Worm (Caenorhabditis elegans) whole organism, young adult: ENCODE data around the gene W08G11.3.
A peak's percentile ranks its signal among the peaks of the same experiment; 100 is the strongest.

ENCODE experiments used
- B0019.2 ChIP-seq: fragments of 200-800 bp; sonication (Bioruptor generic); conservative IDR thresholded peaks from 2 replicates; pipeline ENCODE4 v1.3.6; 2022; ENCODE audit warnings: missing genetic modification reagents, missing genetic modification characterization, missing compliant biosample characterization
- B0261.1 ChIP-seq: sonication (generic microtip); optimal IDR thresholded peaks from 2 replicates; lab custom pipeline; 2016; ENCODE audit warnings: mild to moderate bottlenecking, missing genetic modification characterization, moderate library complexity, missing compliant biosample characterization
- B0336.3 ChIP-seq: fragments of 200-800 bp; sonication (Bioruptor generic); IDR thresholded peaks from 2 replicates; pipeline ENCODE4 v1.3.6; 2022; ENCODE audit warnings: missing genetic modification characterization, missing compliant biosample characterization
- C17E4.6 ChIP-seq: fragments of 200-800 bp; sonication (Bioruptor generic); IDR thresholded peaks from 2 replicates; pipeline ENCODE4 v1.3.6; 2022; ENCODE audit warnings: missing genetic modification reagents, missing genetic modification characterization, missing compliant biosample characterization
- F10E7.11 ChIP-seq: sonication (generic microtip); optimal IDR thresholded peaks from 2 replicates; lab custom pipeline; 2017; ENCODE audit warnings: mild to moderate bottlenecking, missing genetic modification characterization, moderate library complexity, missing compliant biosample characterization
- F22D6.2 ChIP-seq: sonication (generic microtip); optimal IDR thresholded peaks from 2 replicates; lab custom pipeline; 2016; ENCODE audit warnings: mild to moderate bottlenecking, missing genetic modification characterization, missing compliant biosample characterization
- F52B5.7 ChIP-seq: sonication (generic microtip); optimal IDR thresholded peaks from 2 replicates; lab custom pipeline; 2016; ENCODE audit warnings: mild to moderate bottlenecking, missing genetic modification characterization, missing compliant biosample characterization
- K12H6.12 ChIP-seq: fragments of 200-800 bp; sonication (Bioruptor generic); optimal IDR thresholded peaks from 2 replicates; lab custom pipeline; 2018; ENCODE audit warnings: mild to moderate bottlenecking, missing genetic modification characterization, missing compliant biosample characterization
- T26A5.8 ChIP-seq: sonication (generic microtip); optimal IDR thresholded peaks from 2 replicates; lab custom pipeline; 2016; ENCODE audit warnings: missing genetic modification characterization, missing compliant biosample characterization
- Y56A3A.18 ChIP-seq: fragments of 200-800 bp; sonication (Bioruptor generic); IDR thresholded peaks from 2 replicates; pipeline ENCODE4 v1.3.6; 2022; ENCODE audit warnings: missing genetic modification reagents, missing genetic modification characterization, missing compliant biosample characterization
- Y95B8A.8 ChIP-seq: fragments of 200-800 bp; sonication (Bioruptor generic); IDR thresholded peaks from 2 replicates; pipeline ENCODE4 v1.3.6; 2022; ENCODE audit warnings: missing genetic modification reagents, missing genetic modification characterization, missing compliant biosample characterization
- ZK185.1 ChIP-seq: sonication (generic microtip); optimal IDR thresholded peaks from 2 replicates; lab custom pipeline; 2016; ENCODE audit warnings: mild to moderate bottlenecking, missing genetic modification characterization, missing compliant biosample characterization; ENCODE audit not compliant: poor library complexity, severe bottlenecking
- cebp-2 ChIP-seq: fragments of 200-800 bp; sonication (Bioruptor generic); IDR thresholded peaks from 2 replicates; pipeline ENCODE4 v1.3.6; 2022; ENCODE audit warnings: missing genetic modification characterization, missing compliant biosample characterization
- dox-1 ChIP-seq: fragments of 200-800 bp; sonication (Bioruptor generic); IDR thresholded peaks from 2 replicates; pipeline ENCODE4 v1.3.6; 2022; ENCODE audit warnings: missing genetic modification reagents, missing genetic modification characterization, missing compliant biosample characterization
- dpl-1 ChIP-seq: fragments of 150-350 bp; optimal IDR thresholded peaks from 2 replicates; lab custom pipeline; 2014; ENCODE audit warnings: missing biosample characterization, missing genetic modification reagents, missing genetic modification characterization
- gei-17 ChIP-seq: fragments of 200-800 bp; sonication (Bioruptor generic); optimal IDR thresholded peaks from 2 replicates; lab custom pipeline; 2018; ENCODE audit warnings: mild to moderate bottlenecking, missing genetic modification characterization, missing compliant biosample characterization
- hsf-1 ChIP-seq: fragments of 200-800 bp; sonication (Bioruptor generic); IDR thresholded peaks from 2 replicates; pipeline ENCODE4 v1.3.6; 2022; ENCODE audit warnings: missing genetic modification reagents, missing genetic modification characterization, missing compliant biosample characterization
- mel-28 ChIP-seq: sonication (generic microtip); optimal IDR thresholded peaks from 2 replicates; lab custom pipeline; 2016; ENCODE audit warnings: borderline replicate concordance, mild to moderate bottlenecking, missing genetic modification characterization, missing compliant biosample characterization
- nfya-2 ChIP-seq: fragments of 200-800 bp; sonication (Bioruptor generic); IDR thresholded peaks from 2 replicates; pipeline ENCODE4 v1.3.6; 2022; ENCODE audit warnings: missing genetic modification reagents, missing genetic modification characterization, missing compliant biosample characterization
- nfyb-1 ChIP-seq: fragments of 200-800 bp; sonication (Bioruptor generic); IDR thresholded peaks from 2 replicates; pipeline ENCODE4 v1.3.6; 2022; ENCODE audit warnings: missing genetic modification reagents, missing genetic modification characterization, missing compliant biosample characterization
- nhr-120 ChIP-seq: fragments of 200-800 bp; sonication (Bioruptor generic); IDR thresholded peaks from 2 replicates; pipeline ENCODE4 v1.3.6; 2022; ENCODE audit warnings: missing genetic modification characterization, missing compliant biosample characterization
- nhr-27 ChIP-seq: fragments of 200-800 bp; sonication (Bioruptor generic); optimal IDR thresholded peaks from 2 replicates; lab custom pipeline; 2018; ENCODE audit warnings: mild to moderate bottlenecking, missing genetic modification characterization, moderate library complexity, missing compliant biosample characterization
- rpc-1 ChIP-seq, 2 experiments: fragments of 150-350 bp in 1 of 2; sonication (generic microtip) in 1 of 2; optimal IDR thresholded peaks; 2 replicates each; lab custom pipeline; 2014 to 2018; ENCODE audit warnings: missing biosample characterization in 1 of 2, missing genetic modification characterization in 1 of 2, missing genetic modification reagents in 1 of 2, missing genotype in 1 of 2
- sdz-38 ChIP-seq: sonication (generic microtip); optimal IDR thresholded peaks from 2 replicates; lab custom pipeline; 2016; ENCODE audit warnings: missing genotype, missing genetic modification characterization, missing compliant biosample characterization
- snpc-1.1 ChIP-seq: sonication (generic microtip); optimal IDR thresholded peaks from 2 replicates; lab custom pipeline; 2017; ENCODE audit warnings: missing genetic modification characterization, mild to moderate bottlenecking, missing compliant biosample characterization, antibody characterized with exemption, moderate library complexity, missing genotype, missing genetic modification reagents; ENCODE audit not compliant: insufficient read depth
- snpc-1.3 ChIP-seq: sonication (generic microtip); optimal IDR thresholded peaks from 2 replicates; lab custom pipeline; 2017; ENCODE audit warnings: missing genetic modification characterization, mild to moderate bottlenecking, missing compliant biosample characterization, antibody characterized with exemption, moderate library complexity, missing genotype, missing genetic modification reagents; ENCODE audit not compliant: insufficient read depth
- tbp1 ChIP-seq: fragments of 200-800 bp; sonication (Bioruptor generic); optimal IDR thresholded peaks from 2 replicates; lab custom pipeline; 2018; ENCODE audit warnings: mild to moderate bottlenecking, missing genetic modification characterization, missing compliant biosample characterization
- unc-130 ChIP-seq: sonication (generic microtip); optimal IDR thresholded peaks from 2 replicates; lab custom pipeline; 2016; ENCODE audit warnings: missing genetic modification reagents, missing genetic modification characterization, missing compliant biosample characterization
- unc-62 ChIP-seq: fragments of 150-350 bp; optimal IDR thresholded peaks from 2 replicates; lab custom pipeline; 2014; ENCODE audit warnings: missing biosample characterization, missing genetic modification reagents, missing genetic modification characterization
- ztf-26 ChIP-seq: sonication (generic microtip); optimal IDR thresholded peaks from 2 replicates; lab custom pipeline; 2017; ENCODE audit warnings: missing genetic modification characterization, missing compliant biosample characterization
- ztf-6 ChIP-seq: fragments of 200-800 bp; sonication (Bioruptor generic); IDR thresholded peaks from 2 replicates; pipeline ENCODE4 v1.3.6; 2022; ENCODE audit warnings: missing genetic modification reagents, missing genetic modification characterization, missing compliant biosample characterization

Gene W08G11.3

DNA sequence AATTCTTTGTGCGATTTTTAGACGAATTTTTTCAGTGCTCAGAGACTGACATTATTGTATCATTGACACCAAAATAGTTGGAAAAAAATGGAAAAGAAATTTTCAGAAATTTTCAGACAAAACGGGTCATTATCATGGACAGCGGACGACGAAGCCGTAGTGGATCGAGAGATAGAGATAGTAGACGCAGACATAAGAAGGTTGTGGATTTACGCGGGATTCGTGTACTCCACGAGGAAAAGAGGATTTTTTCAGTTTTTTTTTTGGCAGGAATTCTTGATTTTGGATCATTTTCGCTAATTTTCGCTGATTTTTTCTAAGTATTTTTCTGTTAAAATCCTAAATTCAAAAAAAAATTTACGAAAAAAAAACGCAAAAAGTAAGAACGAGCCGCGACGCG is at the start of gene W08G11.3:
Gene W08G11.3 (plus strand): TSS at position 107 of the 400 bp plus-strand sequence.
- TF ChIP-seq B0336.3 (GFP tag; lab: Robert Waterston, UW) = peak; percentile 21; the same call in 1 of the 2 replicates
- TF ChIP-seq dpl-1 (GFP tag; lab: Kevin White, UChicago) = no peak
- no peak for TF ChIP-seq F22D6.2 (tag; lab: Kevin White, UChicago)
- 0 out of 2 replicates have a peak, but pooled peaks have one; percentile 25 for TF ChIP-seq Y95B8A.8
- no peak for TF ChIP-seq nfya-2 (GFP tag; lab: Robert Waterston, UW)
- 0 out of 2 replicates have a peak, but pooled peaks have one; percentile 42 for TF ChIP-seq Y56A3A.18 (GFP tag; lab: Robert Waterston, UW)
- TF ChIP-seq snpc-1.1 (tag; lab: Kevin White, UChicago) = no peak
- no peak for TF ChIP-seq nhr-27 (tag; lab: Kevin White, UChicago)
- 0 out of 2 replicates have a peak, but pooled peaks have one; percentile 34 for TF ChIP-seq B0019.2 (GFP tag; lab: Robert Waterston, UW)
- no peak for TF ChIP-seq T26A5.8 (tag; lab: Kevin White, UChicago)
- no peak for TF ChIP-seq sdz-38 (tag; lab: Kevin White, UChicago)
- TF ChIP-seq tbp1 = no peak
- 0 out of 2 replicates have a peak, but pooled peaks have one; percentile 14 for TF ChIP-seq nfyb-1 (GFP tag; lab: Robert Waterston, UW)

ce11 chrV:16322155-16322554 is 45.3 kb upstream of the W08G11.3 start:
- peak; percentile 91 for TF ChIP-seq hsf-1 (GFP tag; lab: Robert Waterston, UW)
- no peak for TF ChIP-seq mel-28 (tag; lab: Kevin White, UChicago)
- no peak for TF ChIP-seq ztf-26 (tag; lab: Kevin White, UChicago)

ce11 chrV:16328849-16329248 is 38.6 kb upstream of the W08G11.3 start, which contains the start of gene F57G8.7:
Gene F57G8.7 (plus strand): TSS chrV:16329149.
- TF ChIP-seq F22D6.2 (tag; lab: Kevin White, UChicago) (no peak), mel-28 (tag; lab: Kevin White, UChicago) (no peak), cebp-2 (GFP tag; lab: Robert Waterston, UW) (no peak), dox-1 (no peak), sdz-38 (tag; lab: Kevin White, UChicago) (no peak), unc-62 (GFP tag; lab: Kevin White, UChicago) (no peak), ztf-6 (GFP tag; lab: Robert Waterston, UW) (no peak), Y95B8A.8 (no peak), B0261.1 (tag; lab: Kevin White, UChicago) (no peak), snpc-1.3 (tag; lab: Kevin White, UChicago) (no peak), rpc-1 (optimal IDR thresholded peaks at IDR 0.05; lab: Kevin White, UChicago) (no peak), rpc-1 (tag; optimal IDR thresholded peaks at IDR 0.05; lab: Kevin White, UChicago) (no peak), nhr-120 (GFP tag; lab: Robert Waterston, UW) (no peak), unc-130 (no peak), ZK185.1 (tag; lab: Kevin White, UChicago) (no peak), K12H6.12 (tag; lab: Kevin White, UChicago) (no peak), F10E7.11 (tag; lab: Kevin White, UChicago) (no peak)

ce11 chrV:16333412-16333811 is 34.1 kb upstream of the W08G11.3 start, which contains the start of gene srh-167:
Gene srh-167 (plus strand): TSS chrV:16333712.
- TF ChIP-seq gei-17 (GFP tag; lab: Kevin White, UChicago) (no peak), C17E4.6 (GFP tag; lab: Robert Waterston, UW) (no peak), F52B5.7 (tag; lab: Kevin White, UChicago) (no peak)
